Worm (Caenorhabditis elegans): ENCODE data around the gene Y102F5A.1.

Gene Y102F5A.1

ce11 chrX:11732752-11733151 is 51.4 kb downstream of the Y102F5A.1 start:
- no peak for TF ChIP-seq W03F9.2 (tag; optimal IDR thresholded peaks at IDR 0.05)
- TF ChIP-seq dao-5 (tag; optimal IDR thresholded peaks at IDR 0.05), result no peak
- no peak for TF ChIP-seq him-1 (tag; optimal IDR thresholded peaks at IDR 0.05)
